Worm (Caenorhabditis elegans) whole organism, late embryonic: Measurements from ENCODE around the gene cut-2.

Source experiments
- C38D4.7 ChIP-seq: fragments of 200-800 bp; sonication (Bioruptor generic); optimal IDR thresholded peaks from 2 replicates; lab custom pipeline; 2018; ENCODE audit warnings: mild to moderate bottlenecking, missing genetic modification characterization, moderate library complexity, missing compliant biosample characterization
- F13H6.1 ChIP-seq: sonication (generic microtip); optimal IDR thresholded peaks from 2 replicates; lab custom pipeline; 2016; ENCODE audit warnings: missing genetic modification characterization, missing compliant biosample characterization
- T23F11.4 ChIP-seq: fragments of 200-800 bp; sonication (Bioruptor generic); optimal IDR thresholded peaks from 2 replicates; lab custom pipeline; 2018; ENCODE audit warnings: mild to moderate bottlenecking, missing genetic modification characterization, missing compliant biosample characterization
- ceh-14 ChIP-seq: sonication (generic microtip); optimal IDR thresholded peaks from 2 replicates; lab custom pipeline; 2016; ENCODE audit warnings: missing genotype, missing genetic modification characterization, missing compliant biosample characterization
- ceh-19 ChIP-seq: fragments of 200-800 bp; sonication (Bioruptor generic); optimal IDR thresholded peaks from 2 replicates; lab custom pipeline; 2018; ENCODE audit warnings: mild to moderate bottlenecking, missing genetic modification characterization, missing compliant biosample characterization
- ceh-22 ChIP-seq: sonication (generic microtip); optimal IDR thresholded peaks from 2 replicates; lab custom pipeline; 2017; ENCODE audit warnings: missing biosample characterization, missing genetic modification characterization
- ceh-31 ChIP-seq: sonication (generic microtip); optimal IDR thresholded peaks from 2 replicates; lab custom pipeline; 2016; ENCODE audit warnings: missing genetic modification characterization, missing compliant biosample characterization
- ceh-45 ChIP-seq: fragments of 200-800 bp; sonication (Bioruptor generic); IDR thresholded peaks from 2 replicates; pipeline ENCODE4 v1.3.6; 2022; ENCODE audit warnings: missing genetic modification reagents, missing genetic modification characterization, missing compliant biosample characterization
- ceh-6 ChIP-seq: fragments of 200-800 bp; sonication (Bioruptor generic); optimal IDR thresholded peaks from 2 replicates; lab custom pipeline; 2018; ENCODE audit warnings: mild to moderate bottlenecking, missing genetic modification characterization, missing compliant biosample characterization
- dve-1 ChIP-seq: sonication (generic microtip); optimal IDR thresholded peaks from 2 replicates; lab custom pipeline; 2017; ENCODE audit warnings: antibody characterized with exemption, mild to moderate bottlenecking, missing genetic modification characterization, missing compliant biosample characterization
- elt-2 ChIP-seq: sonication (generic microtip); optimal IDR thresholded peaks from 2 replicates; lab custom pipeline; 2016; ENCODE audit warnings: missing genetic modification reagents, missing genetic modification characterization, missing compliant biosample characterization
- ets-4 ChIP-seq: sonication (generic microtip); optimal IDR thresholded peaks from 2 replicates; lab custom pipeline; 2016; ENCODE audit warnings: missing genetic modification characterization, missing compliant biosample characterization
- fax-1 ChIP-seq: sonication (generic microtip); optimal IDR thresholded peaks from 2 replicates; lab custom pipeline; 2016; ENCODE audit warnings: missing genotype, missing genetic modification characterization, missing compliant biosample characterization
- fkh-6 ChIP-seq: sonication (generic microtip); optimal IDR thresholded peaks from 2 replicates; lab custom pipeline; 2016; ENCODE audit warnings: missing genetic modification characterization, missing compliant biosample characterization
- hlh-13 ChIP-seq: fragments of 200-800 bp; sonication (Bioruptor generic); optimal IDR thresholded peaks from 2 replicates; lab custom pipeline; 2018; ENCODE audit warnings: mild to moderate bottlenecking, missing genetic modification characterization, missing compliant biosample characterization
- hlh-30 ChIP-seq: sonication (generic microtip); optimal IDR thresholded peaks from 2 replicates; lab custom pipeline; 2017; ENCODE audit warnings: antibody characterized with exemption, missing genetic modification characterization, missing compliant biosample characterization; ENCODE audit not compliant: insufficient read depth
- hlh-6 ChIP-seq: sonication (generic microtip); optimal IDR thresholded peaks from 2 replicates; lab custom pipeline; 2016; ENCODE audit warnings: missing genotype, missing genetic modification characterization, missing compliant biosample characterization
- lim-6 ChIP-seq: sonication (generic microtip); optimal IDR thresholded peaks from 2 replicates; lab custom pipeline; 2016; ENCODE audit warnings: missing genetic modification characterization, missing compliant biosample characterization
- lin-11 ChIP-seq: fragments of 200-800 bp; sonication (Bioruptor generic); optimal IDR thresholded peaks from 2 replicates; lab custom pipeline; 2018; ENCODE audit warnings: mild to moderate bottlenecking, missing genetic modification characterization, missing compliant biosample characterization
- nhr-11 ChIP-seq: fragments of 150-350 bp; optimal IDR thresholded peaks from 2 replicates; lab custom pipeline; 2014; ENCODE audit warnings: missing biosample characterization, missing genetic modification characterization
- nhr-232 ChIP-seq: sonication (generic microtip); optimal IDR thresholded peaks from 2 replicates; lab custom pipeline; 2016; ENCODE audit warnings: missing genetic modification characterization, missing compliant biosample characterization
- pat-9 ChIP-seq: fragments of 200-800 bp; sonication (Bioruptor generic); optimal IDR thresholded peaks from 2 replicates; lab custom pipeline; 2018; ENCODE audit warnings: mild to moderate bottlenecking, missing genetic modification characterization, moderate library complexity, missing compliant biosample characterization
- pha-4 ChIP-seq: fragments of 150-350 bp; optimal IDR thresholded peaks from 2 replicates; lab custom pipeline; 2018; ENCODE audit warnings: missing biosample characterization, missing genetic modification reagents, missing genetic modification characterization
- pros-1 ChIP-seq: fragments of 150-350 bp; optimal IDR thresholded peaks from 2 replicates; lab custom pipeline; 2014; ENCODE audit warnings: missing biosample characterization, missing genetic modification reagents, missing genetic modification characterization
- rnt-1 ChIP-seq: sonication (generic microtip); optimal IDR thresholded peaks from 2 replicates; lab custom pipeline; 2016; ENCODE audit warnings: missing genetic modification characterization, missing compliant biosample characterization
- syd-9 ChIP-seq: sonication (generic microtip); optimal IDR thresholded peaks from 2 replicates; lab custom pipeline; 2016; ENCODE audit warnings: mild to moderate bottlenecking, missing genetic modification characterization, moderate library complexity, missing compliant biosample characterization
- ttx-3 ChIP-seq: sonication (generic microtip); optimal IDR thresholded peaks from 2 replicates; lab custom pipeline; 2016; ENCODE audit warnings: missing genetic modification reagents, missing genetic modification characterization, missing compliant biosample characterization
- unc-3 ChIP-seq, 2 experiments: fragments of 200-800 bp in 1 of 2; sonication (Bioruptor generic) in 1 of 2; sonication (generic microtip) in 1 of 2; conservative IDR thresholded peaks in 1 of 2; optimal IDR thresholded peaks in 1 of 2; 2 replicates each; pipeline versions ENCODE4 v1.3.6 to Lab custom; 2016 to 2022; ENCODE audit warnings: missing compliant biosample characterization in 2 of 2, missing genetic modification characterization in 2 of 2, missing genetic modification reagents in 1 of 2
- unc-42 ChIP-seq: sonication (generic microtip); optimal IDR thresholded peaks from 2 replicates; lab custom pipeline; 2016; ENCODE audit warnings: missing genotype, missing genetic modification characterization, missing compliant biosample characterization
- unc-55 ChIP-seq: sonication (generic microtip); optimal IDR thresholded peaks from 2 replicates; lab custom pipeline; 2017; ENCODE audit warnings: missing biosample characterization, missing genetic modification reagents, missing genetic modification characterization
- unc-86 ChIP-seq: sonication (generic microtip); optimal IDR thresholded peaks from 2 replicates; lab custom pipeline; 2016; ENCODE audit warnings: missing genetic modification characterization, missing compliant biosample characterization
- ztf-16 ChIP-seq: sonication (generic microtip); optimal IDR thresholded peaks from 2 replicates; lab custom pipeline; 2017; ENCODE audit warnings: missing genetic modification characterization, missing compliant biosample characterization

The cut-2 gene

DNA sequence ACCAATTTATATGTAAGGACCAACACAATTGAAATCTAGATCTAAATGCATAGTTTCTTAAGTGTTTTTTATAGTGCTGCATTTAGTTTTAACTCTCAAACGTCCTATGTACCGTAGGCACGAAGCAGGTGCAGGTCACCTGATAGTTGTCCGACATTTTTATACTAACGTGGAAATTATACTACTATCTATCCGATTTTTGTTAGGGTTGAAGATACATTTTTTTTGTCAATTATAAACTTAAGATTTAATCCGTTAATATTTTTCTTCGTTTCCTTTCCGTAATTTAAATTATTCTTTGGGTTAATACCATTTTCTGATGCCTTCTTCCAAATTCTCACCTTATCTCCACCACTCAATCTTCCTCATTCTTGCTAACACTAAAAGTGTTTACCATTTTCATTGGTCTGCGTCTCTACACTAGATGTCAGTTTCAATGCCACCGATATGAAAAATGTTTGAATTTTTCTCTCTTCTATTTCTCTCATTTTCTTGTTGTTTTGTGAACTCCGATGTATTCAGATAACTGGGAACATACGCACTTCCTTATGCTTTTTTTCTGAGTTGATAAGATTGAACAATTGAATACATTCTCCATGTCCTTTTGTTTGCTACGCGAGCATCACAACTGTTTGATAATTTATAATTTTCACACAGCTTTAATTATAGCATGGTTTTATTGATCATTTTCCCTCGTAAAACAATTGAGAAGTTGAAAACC, 30.6 kb downstream of the cut-2 start, which contains the start of gene Y2H9A.4:
Gene Y2H9A.4, plus strand, starts transcription at position 671 of the 721 bp plus-strand sequence.
- no peak for TF ChIP-seq rnt-1 (tag; lab: Kevin White, UChicago)
- TF ChIP-seq hlh-6 (tag; lab: Kevin White, UChicago) = no peak
- no peak for TF ChIP-seq T23F11.4 (GFP tag; lab: Kevin White, UChicago)
- no peak for TF ChIP-seq nhr-232 (tag; lab: Kevin White, UChicago)
- no peak for TF ChIP-seq pha-4

- TF ChIP-seq elt-2 (tag; lab: Kevin White, UChicago) (no peak), ceh-22 (no peak), lim-6 (tag; lab: Kevin White, UChicago) (no peak), hlh-13 (GFP tag; lab: Kevin White, UChicago) (no peak), ttx-3 (no peak), unc-42 (tag; lab: Kevin White, UChicago) (no peak), dve-1 (tag; lab: Kevin White, UChicago) (no peak), ceh-31 (tag; lab: Kevin White, UChicago) (no peak), unc-86 (tag; lab: Kevin White, UChicago) (no peak), syd-9 (no peak), hlh-30 (no peak)
Measured at ce11 chrV:13453334-13453733, 38.6 kb downstream of the cut-2 start, which contains the start of gene lurp-2. lurp-2 (plus strand) TSS chrV:13453634.

ce11 chrV:13455448-13455847, 40.7 kb downstream of the cut-2 start, which contains the start of gene lurp-3:
lurp-3 (plus strand) TSS chrV:13455748.
- TF ChIP-seq pat-9 (tag; lab: Kevin White, UChicago) (no peak), unc-3 (GFP tag; conservative IDR thresholded peaks at IDR 0.05; lab: Robert Waterston, UW) (no peak), unc-3 (tag; optimal IDR thresholded peaks at IDR 0.05; lab: Kevin White, UChicago) (no peak), fkh-6 (tag; lab: Kevin White, UChicago) (no peak), ztf-16 (tag; lab: Kevin White, UChicago) (no peak), C38D4.7 (GFP tag; lab: Kevin White, UChicago) (no peak), pros-1 (tag; lab: Kevin White, UChicago) (no peak), ttx-3 (no peak), nhr-11 (tag; lab: Kevin White, UChicago) (no peak), F13H6.1 (tag; lab: Kevin White, UChicago) (no peak), ceh-6 (GFP tag; lab: Kevin White, UChicago) (no peak), ceh-45 (no peak), rnt-1 (tag; lab: Kevin White, UChicago) (no peak)

DNA sequence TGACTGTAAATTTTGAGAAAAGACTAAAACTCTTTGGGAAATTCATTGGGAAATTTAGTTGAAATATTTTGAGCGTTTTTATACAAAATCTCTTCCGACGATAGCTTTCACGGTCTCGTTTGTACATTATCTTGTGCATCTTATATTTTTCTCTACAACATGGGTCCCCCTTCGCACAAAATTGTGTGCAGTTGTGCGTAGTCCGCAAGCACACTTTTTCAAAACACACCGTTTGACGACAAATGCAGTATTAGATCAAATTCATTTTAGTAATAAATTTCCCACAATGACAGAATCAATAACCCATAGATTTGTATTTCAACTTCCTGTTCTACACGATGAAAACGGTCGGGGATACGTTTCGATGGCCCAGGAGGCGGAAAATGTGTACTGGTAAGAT, 43.1 kb downstream of the cut-2 start, which contains the start of gene F25H9.2:
Gene F25H9.2, plus strand, starts transcription at position 226 of the 400 bp plus-strand sequence.
- no peak for TF ChIP-seq ets-4
- peak; percentile 22 for TF ChIP-seq unc-55

DNA sequence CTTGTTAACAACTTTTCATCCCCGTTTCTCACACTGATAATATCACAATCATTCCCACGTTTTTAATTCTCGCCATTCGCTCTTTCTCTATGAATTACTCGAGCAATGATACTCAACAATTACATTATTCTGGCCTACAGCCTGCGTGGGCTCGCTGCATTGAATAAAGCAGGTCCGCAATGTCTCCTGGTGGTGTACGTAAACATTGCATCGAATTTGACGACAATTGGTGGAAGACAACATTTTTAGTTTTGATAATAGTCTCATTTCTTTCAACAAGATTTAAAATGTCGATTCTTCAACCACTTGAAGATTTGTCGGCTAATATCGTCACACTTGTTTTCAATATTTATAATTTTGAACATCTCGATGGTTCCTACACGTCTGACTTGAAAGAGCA, 44.6 kb downstream of the cut-2 start, which contains the start of gene bath-39:
Gene bath-39, plus strand, starts transcription at position 137 of the 400 bp plus-strand sequence.
- no peak for TF ChIP-seq lin-11
- TF ChIP-seq ceh-19 (GFP tag; lab: Kevin White, UChicago) = no peak
- TF ChIP-seq unc-42 (tag; lab: Kevin White, UChicago) = peak; percentile 75
- no peak for TF ChIP-seq unc-86 (tag; lab: Kevin White, UChicago)
- no peak for TF ChIP-seq C38D4.7 (GFP tag; lab: Kevin White, UChicago)
- TF ChIP-seq ceh-31 (tag; lab: Kevin White, UChicago) = peak; percentile 22
- TF ChIP-seq fax-1 (tag; lab: Kevin White, UChicago) = no peak
- TF ChIP-seq nhr-11 (tag; lab: Kevin White, UChicago) = no peak
- TF ChIP-seq ceh-14 (tag; lab: Kevin White, UChicago) = no peak
